Worm (Caenorhabditis elegans) whole organism, L4 larva: ENCODE measurements around the gene F57A10.4.
"Not testable (repeated sequence)": the region's sequence is repeated elsewhere in the genome, so short reads cannot be mapped to it uniquely, and the experiment has no call there.

ENCODE experiments used
- D1046.2 ChIP-seq: fragments of 200-800 bp; sonication (Bioruptor generic); IDR thresholded peaks from 2 replicates; pipeline ENCODE4 v1.3.6; 2022; ENCODE audit warnings: missing genetic modification characterization, missing compliant biosample characterization
- F49E8.2 ChIP-seq: sonication (generic microtip); optimal IDR thresholded peaks from 2 replicates; lab custom pipeline; 2016; ENCODE audit warnings: missing compliant biosample characterization, mild to moderate bottlenecking, missing genetic modification characterization, borderline replicate concordance
- T26A8.4 ChIP-seq: fragments of 200-800 bp; sonication (Bioruptor generic); IDR thresholded peaks from 2 replicates; pipeline ENCODE4 v1.3.6; 2022; ENCODE audit warnings: missing genetic modification characterization, missing compliant biosample characterization
- Y5F2A.4 ChIP-seq: fragments of 200-800 bp; sonication (Bioruptor generic); optimal IDR thresholded peaks from 2 replicates; lab custom pipeline; 2018; ENCODE audit warnings: mild to moderate bottlenecking, missing genetic modification characterization, missing compliant biosample characterization
- ZK337.2 ChIP-seq: fragments of 200-800 bp; sonication (Bioruptor generic); IDR thresholded peaks from 2 replicates; pipeline ENCODE4 v1.3.6; 2022; ENCODE audit warnings: missing genetic modification reagents, missing genetic modification characterization, missing compliant biosample characterization
- ZK546.5 ChIP-seq, 2 experiments: sonication (generic microtip); optimal IDR thresholded peaks; 2 replicates each; lab custom pipeline; 2017; ENCODE audit warnings: missing biosample characterization in 2 of 2, missing genetic modification characterization in 2 of 2
- aly-2 ChIP-seq: sonication (generic microtip); optimal IDR thresholded peaks from 2 replicates; lab custom pipeline; 2018; ENCODE audit warnings: missing biosample characterization, missing genetic modification characterization
- ceh-28 ChIP-seq: fragments of 150-350 bp; optimal IDR thresholded peaks from 2 replicates; lab custom pipeline; 2014; ENCODE audit warnings: missing biosample characterization, missing genetic modification reagents, missing genetic modification characterization
- ceh-32 ChIP-seq: sonication (generic microtip); optimal IDR thresholded peaks from 2 replicates; lab custom pipeline; 2016; ENCODE audit warnings: mild to moderate bottlenecking, missing genetic modification characterization, missing compliant biosample characterization; ENCODE audit not compliant: poor library complexity
- ceh-82 ChIP-seq: sonication (generic microtip); optimal IDR thresholded peaks from 2 replicates; lab custom pipeline; 2017; ENCODE audit warnings: missing biosample characterization, missing genetic modification characterization
- ces-1 ChIP-seq: fragments of 150-350 bp; sonication (generic microtip); optimal IDR thresholded peaks from 4 replicates; lab custom pipeline; 2014; ENCODE audit warnings: missing biosample characterization, missing genetic modification reagents, missing genetic modification characterization
- daf-16 ChIP-seq, 3 experiments: sonication (generic microtip); optimal IDR thresholded peaks; 2 replicates each; lab custom pipeline; 2016 to 2017; ENCODE audit warnings: missing genetic modification characterization in 3 of 3, missing genetic modification reagents in 3 of 3, mild to moderate bottlenecking in 2 of 3, missing compliant biosample characterization in 2 of 3, missing biosample characterization in 1 of 3, moderate library complexity in 1 of 3
- daf-19 ChIP-seq: fragments of 200-800 bp; sonication (Bioruptor generic); conservative IDR thresholded peaks from 2 replicates; pipeline ENCODE4 v1.3.6; 2022; ENCODE audit warnings: missing genetic modification characterization, missing compliant biosample characterization
- dmd-9 ChIP-seq: fragments of 200-800 bp; sonication (Bioruptor generic); IDR thresholded peaks from 2 replicates; pipeline ENCODE4 v1.3.6; 2022; ENCODE audit warnings: missing genetic modification reagents, missing genetic modification characterization, missing compliant biosample characterization
- dpl-1 ChIP-seq: fragments of 150-350 bp; optimal IDR thresholded peaks from 2 replicates; lab custom pipeline; 2014; ENCODE audit warnings: missing biosample characterization, missing genetic modification reagents, missing genetic modification characterization
- fkh-10 ChIP-seq: fragments of 150-350 bp; optimal IDR thresholded peaks from 2 replicates; lab custom pipeline; 2014; ENCODE audit warnings: missing biosample characterization, missing genetic modification reagents, missing genetic modification characterization
- gei-8 ChIP-seq: fragments of 200-800 bp; sonication (Bioruptor generic); optimal IDR thresholded peaks from 2 replicates; lab custom pipeline; 2018; ENCODE audit warnings: mild to moderate bottlenecking, missing genetic modification characterization, missing compliant biosample characterization
- hlh-30 ChIP-seq: sonication (generic microtip); optimal IDR thresholded peaks from 2 replicates; lab custom pipeline; 2017; ENCODE audit warnings: antibody characterized with exemption, mild to moderate bottlenecking, missing genetic modification characterization, missing compliant biosample characterization; ENCODE audit not compliant: insufficient read depth
- hmg-1.1 ChIP-seq: fragments of 200-800 bp; sonication (Bioruptor generic); IDR thresholded peaks from 2 replicates; pipeline ENCODE4 v1.3.6; 2022; ENCODE audit warnings: missing genetic modification reagents, missing genetic modification characterization, missing compliant biosample characterization
- jun-1 ChIP-seq: fragments of 150-350 bp; optimal IDR thresholded peaks from 2 replicates; lab custom pipeline; 2014; ENCODE audit warnings: missing biosample characterization, missing genetic modification reagents, missing genetic modification characterization
- lim-7 ChIP-seq: fragments of 200-800 bp; sonication (Bioruptor generic); IDR thresholded peaks from 2 replicates; pipeline ENCODE4 v1.3.6; 2022; ENCODE audit warnings: missing genetic modification characterization, missing compliant biosample characterization
- lin-1 ChIP-seq: fragments of 200-800 bp; sonication (Bioruptor generic); IDR thresholded peaks from 2 replicates; pipeline ENCODE4 v1.3.6; 2022; ENCODE audit warnings: missing genetic modification reagents, missing genetic modification characterization, missing compliant biosample characterization
- mes-2 ChIP-seq: sonication (generic microtip); optimal IDR thresholded peaks from 2 replicates; lab custom pipeline; 2016; ENCODE audit warnings: missing genotype, mild to moderate bottlenecking, missing genetic modification characterization, missing compliant biosample characterization; ENCODE audit not compliant: poor library complexity, severe bottlenecking
- nhr-10 ChIP-seq: fragments of 150-350 bp; optimal IDR thresholded peaks from 2 replicates; lab custom pipeline; 2014; ENCODE audit warnings: missing biosample characterization, missing genetic modification characterization
- nhr-11 ChIP-seq: fragments of 150-350 bp; optimal IDR thresholded peaks from 2 replicates; lab custom pipeline; 2014; ENCODE audit warnings: missing biosample characterization, missing genetic modification characterization
- nhr-111 ChIP-seq: fragments of 200-800 bp; sonication (Bioruptor generic); optimal IDR thresholded peaks from 2 replicates; lab custom pipeline; 2018; ENCODE audit warnings: mild to moderate bottlenecking, missing genetic modification characterization, missing compliant biosample characterization
- nhr-25 ChIP-seq: sonication (generic microtip); optimal IDR thresholded peaks from 2 replicates; lab custom pipeline; 2017; ENCODE audit warnings: missing genetic modification characterization, mild to moderate bottlenecking, missing compliant biosample characterization, antibody characterized with exemption, moderate library complexity, borderline replicate concordance; ENCODE audit not compliant: insufficient read depth
- nhr-42 ChIP-seq: fragments of 200-800 bp; sonication (Bioruptor generic); IDR thresholded peaks from 2 replicates; pipeline ENCODE4 v1.3.6; 2022; ENCODE audit warnings: missing genetic modification characterization, missing compliant biosample characterization
- nhr-76 ChIP-seq: fragments of 150-350 bp; optimal IDR thresholded peaks from 2 replicates; lab custom pipeline; 2014; ENCODE audit warnings: missing biosample characterization, missing genetic modification characterization
- rbr-2 ChIP-seq: sonication (generic microtip); optimal IDR thresholded peaks from 2 replicates; lab custom pipeline; 2016; ENCODE audit warnings: missing genotype, missing genetic modification characterization, missing compliant biosample characterization
- saeg-2 ChIP-seq: fragments of 200-800 bp; sonication (Bioruptor generic); IDR thresholded peaks from 2 replicates; pipeline ENCODE4 v1.3.6; 2022; ENCODE audit warnings: missing genetic modification reagents, missing genetic modification characterization, missing compliant biosample characterization
- snpc-1.2 ChIP-seq: fragments of 200-800 bp; sonication (Bioruptor generic); IDR thresholded peaks from 2 replicates; pipeline ENCODE4 v1.3.6; 2022; ENCODE audit warnings: missing genetic modification reagents, missing genetic modification characterization, missing compliant biosample characterization
- snpc-4 ChIP-seq: fragments of 150-350 bp; optimal IDR thresholded peaks from 2 replicates; lab custom pipeline; 2014; ENCODE audit warnings: missing biosample characterization, missing genetic modification characterization
- tag-97 ChIP-seq: fragments of 200-800 bp; sonication (Bioruptor generic); IDR thresholded peaks from 2 replicates; pipeline ENCODE4 v1.3.6; 2022; ENCODE audit warnings: missing genetic modification characterization, missing compliant biosample characterization
- vab-7 ChIP-seq: fragments of 200-800 bp; sonication (Bioruptor generic); IDR thresholded peaks from 2 replicates; pipeline ENCODE4 v1.3.6; 2022; ENCODE audit warnings: missing genetic modification reagents, missing genetic modification characterization, missing compliant biosample characterization
- zip-2 ChIP-seq: fragments of 150-350 bp; optimal IDR thresholded peaks from 2 replicates; lab custom pipeline; 2014; ENCODE audit warnings: missing biosample characterization, missing genetic modification characterization
- ztf-11 ChIP-seq: fragments of 150-350 bp; optimal IDR thresholded peaks from 2 replicates; lab custom pipeline; 2014; ENCODE audit warnings: missing biosample characterization, missing genetic modification characterization

F57A10.4 gene

DNA sequence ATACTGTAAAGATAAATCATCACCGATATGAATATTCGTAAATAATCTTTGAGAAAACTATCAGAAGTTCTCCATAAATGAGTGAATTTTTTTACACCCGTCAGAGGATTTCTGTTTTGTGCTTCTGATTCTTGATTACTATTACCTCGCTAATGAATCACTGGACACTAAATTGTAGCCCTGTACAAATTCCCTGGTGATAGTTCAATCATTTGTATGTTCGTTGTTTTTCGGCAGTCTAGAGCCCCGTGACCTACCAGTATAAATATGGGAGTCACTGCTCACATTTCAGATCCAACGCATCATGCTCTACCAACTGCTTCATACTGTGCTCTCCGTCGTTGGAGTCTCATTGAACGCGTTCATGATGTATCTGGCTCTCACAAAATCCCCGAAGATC lies 33.8 kb downstream of the F57A10.4 start, which contains the start of gene srd-27:
Gene srd-27, plus strand, starts transcription at position 301 of the 400 bp plus-strand sequence.
- not testable (repeated sequence) for TF ChIP-seq zip-2 (tag; lab: Kevin White, UChicago); dmd-9; nhr-111 (GFP tag; lab: Kevin White, UChicago)

- not testable (repeated sequence) for TF ChIP-seq hmg-1.1 (GFP tag; lab: Robert Waterston, UW); snpc-1.2; ceh-28 (tag; lab: Kevin White, UChicago)
These were observed 34.5 kb downstream of the F57A10.4 start, which contains the start of gene T26E4.18 for ce11 chrV:15803748-15804147. Gene T26E4.18, minus strand, starts transcription at chrV:15803848.

ce11 chrV:15807420-15807819 lies 38.2 kb downstream of the F57A10.4 start, which contains the start of gene srsx-38:
Gene srsx-38, minus strand, starts transcription at chrV:15807520.
- TF ChIP-seq mes-2 (tag; lab: Kevin White, UChicago); lin-1; T26A8.4: not testable (repeated sequence)

ce11 chrV:15809543-15809942 lies 40.3 kb downstream of the F57A10.4 start, which contains the start of gene srsx-36:
Gene srsx-36, minus strand, starts transcription at chrV:15809643.
- TF ChIP-seq T26A8.4 (no peak), saeg-2 (no peak), ces-1 (no peak), daf-16 (GFP tag; optimal IDR thresholded peaks at IDR 0.05; lab: Kevin White, UChicago) (no peak), daf-16 (tag; optimal IDR thresholded peaks at IDR 0.05; lab: Kevin White, UChicago) (no peak), nhr-25 (tag; lab: Kevin White, UChicago) (no peak), hlh-30 (tag; lab: Kevin White, UChicago) (no peak), nhr-10 (tag; lab: Kevin White, UChicago) (no peak), nhr-42 (GFP tag; lab: Robert Waterston, UW) (no peak), D1046.2 (no peak), snpc-4 (tag; lab: Kevin White, UChicago) (no peak), lim-7 (GFP tag; lab: Robert Waterston, UW) (no peak), jun-1 (tag; lab: Kevin White, UChicago) (no peak)

- TF ChIP-seq ceh-32 (tag; lab: Kevin White, UChicago) (no peak), snpc-1.2 (no peak), Y5F2A.4 (GFP tag; lab: Kevin White, UChicago) (no peak), tag-97 (GFP tag; lab: Robert Waterston, UW) (no peak), nhr-11 (no peak), dpl-1 (GFP tag; lab: Kevin White, UChicago) (no peak), nhr-76 (tag; lab: Kevin White, UChicago) (no peak), F49E8.2 (no peak), fkh-10 (GFP tag; lab: Kevin White, UChicago) (no peak), vab-7 (GFP tag; lab: Robert Waterston, UW) (no peak), gei-8 (GFP tag; lab: Kevin White, UChicago) (no peak), aly-2 (no peak), daf-19 (no peak), ceh-82 (no peak), nhr-111 (GFP tag; lab: Kevin White, UChicago) (no peak), rbr-2 (tag; lab: Kevin White, UChicago) (no peak), ZK546.5 (tag; optimal IDR thresholded peaks at IDR 0.05; lab: Kevin White, UChicago) (no peak), ztf-11 (tag; lab: Kevin White, UChicago) (no peak), ZK337.2 (GFP tag; lab: Robert Waterston, UW) (no peak)
These were observed 41.2 kb downstream of the F57A10.4 start, which contains the start of gene F54B8.1 for ce11 chrV:15810446-15810845. Gene F54B8.1, plus strand, starts transcription at chrV:15810746.
